Fruit fly (Drosophila melanogaster): ENCODE data around the gene PIG-T.

DNA sequence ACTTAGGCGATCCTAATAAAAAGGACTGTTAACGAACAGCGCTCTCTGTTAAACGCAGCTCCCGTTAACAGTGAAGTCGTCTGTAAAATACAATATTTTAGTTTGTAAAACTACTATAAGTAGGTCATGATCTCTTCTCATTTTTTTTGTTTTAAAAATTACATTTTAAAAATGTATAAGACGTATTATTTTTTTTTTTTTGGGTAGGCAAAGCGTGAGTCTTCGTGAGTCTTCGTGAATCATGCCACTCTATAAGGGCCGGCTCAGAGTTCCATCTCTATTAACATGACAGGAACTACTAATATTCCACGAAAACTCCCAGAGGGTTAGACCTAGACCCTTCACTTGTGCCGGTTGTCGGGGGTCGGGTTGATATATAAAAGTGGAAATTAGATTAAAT is 15.6 kb upstream of the PIG-T start:
- TF ChIP-seq Dll (optimal IDR thresholded peaks at IDR 0.05) (no peak), usp (GFP tag; optimal IDR thresholded peaks at IDR 0.05) (no peak)

Measured in whole organism.